Worm (Caenorhabditis elegans): Measurements from ENCODE around the gene Y43D4A.1.
"Not testable (repeated sequence)": the region's sequence is repeated elsewhere in the genome, so short reads cannot be mapped to it uniquely, and the experiment has no call there.

Y43D4A.1 gene

DNA sequence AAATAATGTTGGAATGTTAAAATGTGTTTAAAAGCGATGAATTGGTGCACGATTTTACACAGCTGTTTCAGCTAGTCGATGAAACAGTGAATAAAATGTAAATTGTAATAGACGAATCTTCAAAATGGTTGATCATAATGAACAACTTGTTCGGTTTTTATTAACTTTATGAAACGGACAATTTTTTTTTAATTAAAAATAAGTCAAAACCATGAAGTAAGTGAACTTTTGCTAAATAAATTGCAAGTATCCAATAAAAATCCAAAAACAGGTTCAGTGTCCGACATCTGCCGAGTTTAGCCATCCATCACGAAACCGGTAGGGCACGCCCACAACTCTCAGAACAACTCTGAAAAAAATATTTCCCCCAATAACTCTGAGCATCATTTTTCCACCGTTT lies 33.3 kb upstream of the Y43D4A.1 start:
- no peak for TF ChIP-seq mbf-1 (tag; optimal IDR thresholded peaks at IDR 0.05)
- no peak for TF ChIP-seq lin-13 (GFP tag; optimal IDR thresholded peaks at IDR 0.05)
- no peak for TF ChIP-seq lin-39 (tag; optimal IDR thresholded peaks at IDR 0.05)
- no peak for TF ChIP-seq egl-27 (tag; optimal IDR thresholded peaks at IDR 0.05)
- no peak for TF ChIP-seq mab-5 (tag; optimal IDR thresholded peaks at IDR 0.05)

DNA sequence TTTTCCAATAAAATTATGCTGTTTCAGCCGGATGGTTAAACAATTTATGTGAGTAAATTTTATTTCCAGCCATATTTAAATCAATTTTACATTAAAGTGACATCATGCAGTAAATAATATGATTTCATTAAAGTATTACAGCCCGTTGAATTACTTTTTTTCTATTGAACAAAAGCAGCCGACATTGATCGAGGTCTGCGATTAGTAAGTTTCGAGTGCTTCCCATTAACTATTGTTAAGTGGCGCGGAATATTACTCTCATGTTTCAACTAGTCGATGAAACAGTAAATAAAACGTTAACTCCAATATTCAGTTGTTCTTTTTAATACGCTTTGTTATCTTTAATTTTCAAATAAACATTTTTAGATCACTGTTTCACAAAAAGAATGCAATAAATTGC lies 25.0 kb upstream of the Y43D4A.1 start:
- TF ChIP-seq skn-1 (tag; optimal IDR thresholded peaks at IDR 0.05) (no peak), nhr-237 (tag; optimal IDR thresholded peaks at IDR 0.05) (no peak), nhr-129 (tag; optimal IDR thresholded peaks at IDR 0.05) (no peak), sem-4 (tag; optimal IDR thresholded peaks at IDR 0.05) (no peak), peb-1 (tag; optimal IDR thresholded peaks at IDR 0.05) (no peak), sma-9 (GFP tag; optimal IDR thresholded peaks at IDR 0.05) (no peak), sma-9 (tag; optimal IDR thresholded peaks at IDR 0.05) (no peak), egl-27 (tag; optimal IDR thresholded peaks at IDR 0.05) (no peak), nhr-77 (tag; optimal IDR thresholded peaks at IDR 0.05) (no peak), nhr-6 (tag; optimal IDR thresholded peaks at IDR 0.05) (no peak), dmd-4 (tag; optimal IDR thresholded peaks at IDR 0.05) (no peak), elt-3 (tag; optimal IDR thresholded peaks at IDR 0.05) (no peak), ceh-16 (tag; optimal IDR thresholded peaks at IDR 0.05) (no peak)

DNA sequence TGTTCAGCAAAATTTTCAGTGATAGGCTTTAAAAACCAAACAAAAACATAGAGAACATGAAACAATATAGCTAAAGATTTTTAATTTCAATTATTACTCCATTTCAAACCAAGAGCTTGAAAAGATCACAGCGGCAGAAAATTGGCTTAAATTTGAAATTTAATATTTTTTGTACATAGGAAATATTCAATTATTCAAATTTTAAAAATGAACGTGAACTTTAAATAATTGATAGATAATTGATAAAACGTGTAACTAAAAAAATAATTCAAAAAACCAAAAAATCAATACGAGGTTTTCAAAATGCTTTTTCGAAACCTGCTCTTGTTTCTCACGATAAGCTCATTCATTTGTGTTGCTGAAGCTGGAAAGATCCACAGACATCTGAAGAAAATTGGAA lies 23.2 kb upstream of the Y43D4A.1 start, which contains the start of gene Y51H4A.22:
Gene Y51H4A.22 (plus strand): TSS at position 301 of the 400 bp plus-strand sequence.
- TF ChIP-seq sma-9 (GFP tag; optimal IDR thresholded peaks at IDR 0.05) (no peak), sma-9 (tag; optimal IDR thresholded peaks at IDR 0.05) (no peak), lsy-2 (tag; optimal IDR thresholded peaks at IDR 0.05) (no peak), C34F6.9 (tag; optimal IDR thresholded peaks at IDR 0.05) (no peak), nhr-237 (tag; optimal IDR thresholded peaks at IDR 0.05) (no peak), mbf-1 (tag; optimal IDR thresholded peaks at IDR 0.05) (no peak), mdl-1 (tag; optimal IDR thresholded peaks at IDR 0.05) (no peak), ztf-1 (GFP tag; conservative IDR thresholded peaks at IDR 0.05) (no peak), snpc-4 (tag; optimal IDR thresholded peaks at IDR 0.05) (no peak), sma-3 (GFP tag; optimal IDR thresholded peaks at IDR 0.05) (no peak), elt-3 (tag; optimal IDR thresholded peaks at IDR 0.05) (no peak), blmp-1 (tag; optimal IDR thresholded peaks at IDR 0.05; ENCODE audit: insufficient read depth) (no peak), ceh-82 (tag; optimal IDR thresholded peaks at IDR 0.05) (no peak), crh-2 (tag; optimal IDR thresholded peaks at IDR 0.05) (no peak), nhr-12 (tag; optimal IDR thresholded peaks at IDR 0.05) (no peak)

DNA sequence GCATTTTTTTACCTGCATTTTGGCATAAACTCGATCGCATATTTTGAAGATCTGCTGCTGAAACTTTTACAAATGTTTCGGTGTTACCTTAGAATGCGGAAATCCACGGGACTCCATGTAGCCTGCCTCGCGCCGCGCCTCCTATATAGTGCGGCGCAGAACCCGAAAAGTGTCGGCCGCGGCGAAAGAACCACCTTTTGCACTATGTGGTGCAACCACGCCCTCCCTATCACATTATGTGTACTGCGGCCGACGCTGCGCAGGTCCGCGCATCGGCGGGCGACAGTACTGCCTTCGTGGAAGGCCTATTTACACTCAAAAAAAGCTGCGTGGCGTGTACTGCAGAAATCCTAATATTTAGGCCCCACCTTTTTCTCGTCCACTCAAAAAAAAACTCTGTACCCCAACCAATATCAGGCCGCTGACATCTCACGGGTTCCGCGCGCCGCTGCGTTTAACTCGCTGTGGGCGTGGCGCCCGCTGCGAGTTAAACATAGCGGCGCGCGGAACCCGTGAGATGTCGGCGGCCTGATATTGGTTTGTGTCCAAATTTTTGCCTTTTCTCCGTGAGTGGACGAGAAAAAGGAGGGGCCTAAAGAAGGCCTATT lies 21.5 kb upstream of the Y43D4A.1 start:
- TF ChIP-seq lin-11 (tag; optimal IDR thresholded peaks at IDR 0.05) (no peak), Y55F3AM.14 (GFP tag; optimal IDR thresholded peaks at IDR 0.05) (no peak), nhr-12 (tag; optimal IDR thresholded peaks at IDR 0.05) (no peak), zag-1 (tag; optimal IDR thresholded peaks at IDR 0.05) (no peak), fos-1 (tag; optimal IDR thresholded peaks at IDR 0.05) (no peak), F13H6.1 (tag; optimal IDR thresholded peaks at IDR 0.05) (no peak), nhr-10 (tag; optimal IDR thresholded peaks at IDR 0.05) (no peak), elt-3 (tag; optimal IDR thresholded peaks at IDR 0.05) (no peak), unc-62 (GFP tag; optimal IDR thresholded peaks at IDR 0.05) (no peak), ceh-16 (tag; optimal IDR thresholded peaks at IDR 0.05) (no peak), skn-1 (tag; optimal IDR thresholded peaks at IDR 0.05) (no peak), dmd-4 (tag; optimal IDR thresholded peaks at IDR 0.05) (no peak)

DNA sequence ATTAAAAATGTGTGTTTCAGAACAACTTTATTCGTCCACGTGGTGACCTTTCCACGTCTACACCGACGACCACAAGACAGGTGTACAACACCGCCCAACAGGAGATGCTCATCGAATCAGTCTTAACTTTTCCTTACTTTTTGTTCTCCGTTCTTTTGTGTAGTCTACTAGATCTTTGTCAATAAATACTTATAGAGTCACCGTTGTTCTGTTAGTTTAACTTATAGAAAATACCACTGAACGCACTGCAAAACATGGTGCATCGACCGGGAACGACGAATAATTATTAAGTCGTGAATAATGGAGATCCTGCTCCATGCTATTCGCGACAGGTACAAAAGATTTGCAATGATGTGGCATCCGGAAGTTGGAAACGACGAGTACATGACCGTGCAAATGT lies 21.0 kb upstream of the Y43D4A.1 start, which contains the start of gene Y51H4A.23:
Gene Y51H4A.23 (plus strand): TSS at position 301 of the 400 bp plus-strand sequence.
- not testable (repeated sequence) for TF ChIP-seq unc-55 (GFP tag; optimal IDR thresholded peaks at IDR 0.05); aly-2 (tag; optimal IDR thresholded peaks at IDR 0.05); mbf-1 (tag; optimal IDR thresholded peaks at IDR 0.05)
